Worm (Caenorhabditis elegans) whole organism, L2 larva: ENCODE results near the gene col-187.

Source experiments
- C34F6.9 ChIP-seq: fragments of 150-350 bp; optimal IDR thresholded peaks from 2 replicates; lab custom pipeline; 2014; ENCODE audit warnings: missing biosample characterization, missing genetic modification characterization
- R02D3.7 ChIP-seq: fragments of 150-350 bp; optimal IDR thresholded peaks from 2 replicates; lab custom pipeline; 2014; ENCODE audit warnings: missing biosample characterization, missing genetic modification characterization
- ZK546.5 ChIP-seq: sonication (generic microtip); optimal IDR thresholded peaks from 2 replicates; lab custom pipeline; 2017; ENCODE audit warnings: missing biosample characterization, missing genetic modification characterization
- alr-1 ChIP-seq: fragments of 150-350 bp; optimal IDR thresholded peaks from 2 replicates; lab custom pipeline; 2014; ENCODE audit warnings: missing biosample characterization, missing genetic modification characterization
- aly-2 ChIP-seq: fragments of 150-350 bp; optimal IDR thresholded peaks from 2 replicates; lab custom pipeline; 2014; ENCODE audit warnings: missing biosample characterization, missing genetic modification characterization
- ama-1 ChIP-seq: fragments of 150-350 bp; optimal IDR thresholded peaks from 2 replicates; lab custom pipeline; 2018; ENCODE audit warnings: inconsistent platforms
- blmp-1 ChIP-seq: sonication (generic microtip); optimal IDR thresholded peaks from 2 replicates; lab custom pipeline; 2017; ENCODE audit warnings: missing genetic modification characterization, mild to moderate bottlenecking, missing compliant biosample characterization, antibody characterized with exemption, moderate library complexity; ENCODE audit not compliant: insufficient read depth
- ceh-16 ChIP-seq: fragments of 150-350 bp; optimal IDR thresholded peaks from 2 replicates; lab custom pipeline; 2014; ENCODE audit warnings: missing biosample characterization, missing genetic modification characterization
- ceh-82 ChIP-seq: fragments of 150-350 bp; optimal IDR thresholded peaks from 2 replicates; lab custom pipeline; 2014; ENCODE audit warnings: missing biosample characterization, missing genetic modification characterization
- crh-2 ChIP-seq: sonication (generic microtip); optimal IDR thresholded peaks from 2 replicates; lab custom pipeline; 2017; ENCODE audit warnings: missing biosample characterization, missing genetic modification characterization
- gmeb-1 ChIP-seq: fragments of 150-350 bp; optimal IDR thresholded peaks from 2 replicates; lab custom pipeline; 2014; ENCODE audit warnings: missing biosample characterization, missing genetic modification characterization
- lin-39 ChIP-seq: fragments of 150-350 bp; optimal IDR thresholded peaks from 2 replicates; lab custom pipeline; 2014; ENCODE audit warnings: missing biosample characterization, missing genetic modification reagents, missing genetic modification characterization
- mab-5 ChIP-seq: fragments of 150-350 bp; optimal IDR thresholded peaks from 2 replicates; lab custom pipeline; 2014; ENCODE audit warnings: missing biosample characterization, missing genetic modification characterization
- mbf-1 ChIP-seq: sonication (generic microtip); optimal IDR thresholded peaks from 2 replicates; lab custom pipeline; 2017; ENCODE audit warnings: missing biosample characterization, missing genetic modification characterization
- nhr-10 ChIP-seq: sonication (generic microtip); optimal IDR thresholded peaks from 2 replicates; lab custom pipeline; 2017; ENCODE audit warnings: missing biosample characterization, missing genetic modification characterization
- nhr-11 ChIP-seq: fragments of 150-350 bp; optimal IDR thresholded peaks from 2 replicates; lab custom pipeline; 2014; ENCODE audit warnings: missing biosample characterization, missing genetic modification characterization
- nhr-12 ChIP-seq: fragments of 150-350 bp; optimal IDR thresholded peaks from 2 replicates; lab custom pipeline; 2014; ENCODE audit warnings: missing biosample characterization, missing genetic modification characterization
- nhr-129 ChIP-seq: fragments of 150-350 bp; optimal IDR thresholded peaks from 2 replicates; lab custom pipeline; 2014; ENCODE audit warnings: missing biosample characterization, missing genetic modification characterization
- nhr-21 ChIP-seq: fragments of 150-350 bp; optimal IDR thresholded peaks from 2 replicates; lab custom pipeline; 2014; ENCODE audit warnings: missing biosample characterization, missing genetic modification characterization
- nhr-23 ChIP-seq: fragments of 150-350 bp; optimal IDR thresholded peaks from 2 replicates; lab custom pipeline; 2014; ENCODE audit warnings: missing biosample characterization, missing genetic modification reagents, missing genetic modification characterization
- nhr-237 ChIP-seq: fragments of 150-350 bp; optimal IDR thresholded peaks from 2 replicates; lab custom pipeline; 2014; ENCODE audit warnings: missing biosample characterization, missing genetic modification characterization
- nhr-25 ChIP-seq: fragments of 150-350 bp; sonication (generic microtip); optimal IDR thresholded peaks from 3 replicates; lab custom pipeline; 2014; ENCODE audit warnings: missing biosample characterization, missing genetic modification characterization
- nhr-6 ChIP-seq: fragments of 150-350 bp; optimal IDR thresholded peaks from 2 replicates; lab custom pipeline; 2014; ENCODE audit warnings: missing biosample characterization, missing genetic modification characterization
- sem-4 ChIP-seq: fragments of 150-350 bp; optimal IDR thresholded peaks from 2 replicates; lab custom pipeline; 2014; ENCODE audit warnings: missing biosample characterization, missing genetic modification reagents, missing genetic modification characterization
- skn-1 ChIP-seq: sonication (generic microtip); optimal IDR thresholded peaks from 2 replicates; lab custom pipeline; 2017; ENCODE audit warnings: missing biosample characterization, missing genetic modification characterization
- sma-3 ChIP-seq: sonication (generic microtip); optimal IDR thresholded peaks from 2 replicates; lab custom pipeline; 2016; ENCODE audit warnings: missing genetic modification reagents, missing genetic modification characterization, missing compliant biosample characterization
- snpc-4 ChIP-seq: fragments of 150-350 bp; optimal IDR thresholded peaks from 2 replicates; lab custom pipeline; 2014; ENCODE audit warnings: missing biosample characterization, missing genetic modification characterization
- unc-39 ChIP-seq: fragments of 150-350 bp; optimal IDR thresholded peaks from 2 replicates; lab custom pipeline; 2014; ENCODE audit warnings: missing biosample characterization, missing genetic modification characterization
- unc-62 ChIP-seq: fragments of 150-350 bp; optimal IDR thresholded peaks from 2 replicates; lab custom pipeline; 2014; ENCODE audit warnings: missing biosample characterization, missing genetic modification reagents, missing genetic modification characterization
- ztf-1 ChIP-seq: fragments of 200-800 bp; sonication (Bioruptor generic); conservative IDR thresholded peaks from 2 replicates; pipeline ENCODE4 v1.3.6; 2022; ENCODE audit warnings: missing genetic modification characterization, missing compliant biosample characterization
- ztf-11 ChIP-seq: sonication (generic microtip); optimal IDR thresholded peaks from 2 replicates; lab custom pipeline; 2017; ENCODE audit warnings: missing biosample characterization, missing genetic modification characterization

col-187 gene

DNA sequence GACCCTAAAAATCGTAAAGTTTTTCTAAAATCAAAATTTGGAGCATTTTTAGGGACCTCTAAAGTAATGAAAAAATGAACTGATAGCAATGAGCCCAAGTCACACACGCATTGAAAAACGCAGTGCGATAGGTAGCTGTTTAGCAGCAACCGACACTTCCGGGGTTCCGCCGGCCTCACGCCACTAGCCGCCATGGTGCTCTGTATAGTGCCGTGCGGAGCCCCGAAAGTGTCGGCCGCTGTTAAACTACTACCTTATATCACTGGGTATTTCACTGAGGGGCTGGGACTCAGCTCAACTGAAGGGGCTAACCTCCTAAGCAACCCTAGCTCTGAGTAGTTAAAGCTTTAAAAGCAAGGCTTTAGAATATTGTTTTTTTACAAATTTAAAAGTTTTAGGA, 26.6 kb downstream of the col-187 start:
- TF ChIP-seq nhr-129 (tag; lab: Kevin White, UChicago) (no peak), snpc-4 (peak; percentile 22)

DNA sequence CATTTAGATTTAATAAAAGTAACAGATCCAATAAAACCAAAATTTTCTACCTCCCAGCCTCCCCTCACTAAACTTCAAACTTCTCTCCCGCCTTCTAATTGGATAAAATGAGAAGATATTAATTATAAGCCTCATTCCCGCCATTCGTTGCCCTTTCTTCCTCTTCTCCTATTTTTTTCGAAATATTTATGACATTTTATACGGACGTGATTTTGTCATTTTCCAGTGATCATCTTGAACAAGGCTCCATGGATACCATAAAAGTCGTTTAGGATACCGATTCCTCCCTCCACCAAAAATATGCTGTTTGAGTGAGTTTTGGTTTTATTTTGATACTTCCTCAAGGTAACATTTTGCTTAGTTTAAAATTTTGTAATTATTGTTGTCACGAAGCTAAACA, 30.7 kb downstream of the col-187 start, which contains the start of gene ZK1073.2:
Gene ZK1073.2, plus strand, starts transcription at position 301 of the 400 bp plus-strand sequence.
- no peak for TF ChIP-seq ztf-1 (GFP tag; lab: Robert Waterston, UW)
- no peak for TF ChIP-seq sma-3 (GFP tag; lab: Kevin White, UChicago)
- no peak for TF ChIP-seq C34F6.9 (tag; lab: Kevin White, UChicago)
- no peak for TF ChIP-seq nhr-12
- no peak for TF ChIP-seq unc-62 (GFP tag; lab: Kevin White, UChicago)
- no peak for TF ChIP-seq alr-1 (tag; lab: Kevin White, UChicago)
- no peak for TF ChIP-seq unc-39
- no peak for TF ChIP-seq ama-1 (lab: Kevin White, UChicago)
- no peak for TF ChIP-seq mbf-1 (tag; lab: Kevin White, UChicago)
- no peak for TF ChIP-seq nhr-21 (tag; lab: Kevin White, UChicago)
- no peak for TF ChIP-seq ceh-82 (tag; lab: Kevin White, UChicago)
- TF ChIP-seq snpc-4 = no peak
- TF ChIP-seq sem-4 (tag; lab: Kevin White, UChicago) = no peak
- TF ChIP-seq blmp-1 = no peak
- TF ChIP-seq lin-39 = no peak
- no peak for TF ChIP-seq nhr-25 (tag; lab: Kevin White, UChicago)

DNA sequence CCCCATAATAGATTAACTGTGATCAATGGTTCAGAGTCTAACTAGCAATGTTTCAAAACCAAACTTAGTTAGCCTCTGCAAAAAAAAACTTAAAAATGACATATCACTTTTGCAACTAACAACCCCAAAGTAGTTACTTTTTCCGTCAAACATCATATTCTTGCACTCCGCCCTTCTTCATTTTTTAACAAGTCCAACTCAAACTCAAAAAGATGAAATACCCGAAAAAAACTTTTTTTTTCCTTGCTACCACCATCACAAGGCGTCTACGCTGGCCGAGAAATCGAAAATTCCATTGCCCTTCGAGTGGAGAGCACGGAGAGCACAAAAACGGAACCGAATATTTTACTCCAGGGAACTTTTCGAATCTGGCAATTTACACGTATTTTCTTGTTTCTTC, 33.2 kb downstream of the col-187 start:
- TF ChIP-seq snpc-4 = no peak
- no peak for TF ChIP-seq ceh-16 (tag; lab: Kevin White, UChicago)
- no peak for TF ChIP-seq ceh-82 (tag; lab: Kevin White, UChicago)
- TF ChIP-seq nhr-237 (tag; lab: Kevin White, UChicago) = no peak
- TF ChIP-seq nhr-6 = no peak
- no peak for TF ChIP-seq nhr-21 (tag; lab: Kevin White, UChicago)
- TF ChIP-seq, all 48 proteins: peak for 0

DNA sequence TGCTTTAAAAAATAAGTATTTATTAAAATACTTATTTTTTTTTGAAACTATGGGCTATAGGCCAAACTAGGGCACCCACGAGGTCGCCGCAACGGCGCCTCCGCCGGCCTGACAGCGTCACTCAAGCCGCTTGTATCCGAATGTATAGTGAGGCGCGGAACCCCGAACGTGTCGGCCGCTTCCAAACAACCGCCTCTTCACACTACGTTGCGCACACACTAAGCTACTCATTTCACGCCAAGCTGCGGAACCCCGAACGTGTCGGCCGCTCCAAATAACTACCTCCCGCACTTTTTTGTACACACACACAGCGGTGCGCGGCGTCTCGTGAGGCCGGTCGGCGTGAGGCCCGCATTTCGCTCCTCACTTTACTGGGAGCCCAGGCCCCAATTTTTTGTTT, 40.2 kb downstream of the col-187 start:
- TF ChIP-seq nhr-129 (tag; lab: Kevin White, UChicago) (no peak), snpc-4 (peak; percentile 73), ZK546.5 (tag; lab: Kevin White, UChicago) (no peak)

DNA sequence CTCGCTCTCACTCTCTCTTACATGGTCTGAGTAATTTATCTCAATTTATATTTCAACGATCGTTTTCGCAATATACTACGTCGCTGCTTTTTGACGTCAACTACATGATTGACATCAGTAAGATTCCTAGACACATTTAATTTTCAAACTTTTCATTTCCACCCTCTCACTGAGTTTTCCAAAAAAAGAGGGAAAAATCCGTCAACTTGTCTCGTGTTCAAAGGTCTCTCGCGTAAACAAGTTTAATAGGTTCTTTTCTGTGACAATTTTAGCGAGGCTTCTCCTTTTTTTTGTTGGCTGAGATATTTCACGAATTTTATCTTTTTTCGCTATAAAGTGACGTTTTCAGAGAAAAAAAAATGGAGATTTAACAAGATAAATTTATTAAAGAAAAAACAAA, 41.3 kb downstream of the col-187 start:
- TF ChIP-seq ztf-11 (tag; lab: Kevin White, UChicago) (no peak), nhr-23 (tag; lab: Kevin White, UChicago) (no peak), skn-1 (no peak), crh-2 (tag; lab: Kevin White, UChicago) (no peak), C34F6.9 (tag; lab: Kevin White, UChicago) (no peak), nhr-21 (tag; lab: Kevin White, UChicago) (no peak), ZK546.5 (tag; lab: Kevin White, UChicago) (no peak)

DNA sequence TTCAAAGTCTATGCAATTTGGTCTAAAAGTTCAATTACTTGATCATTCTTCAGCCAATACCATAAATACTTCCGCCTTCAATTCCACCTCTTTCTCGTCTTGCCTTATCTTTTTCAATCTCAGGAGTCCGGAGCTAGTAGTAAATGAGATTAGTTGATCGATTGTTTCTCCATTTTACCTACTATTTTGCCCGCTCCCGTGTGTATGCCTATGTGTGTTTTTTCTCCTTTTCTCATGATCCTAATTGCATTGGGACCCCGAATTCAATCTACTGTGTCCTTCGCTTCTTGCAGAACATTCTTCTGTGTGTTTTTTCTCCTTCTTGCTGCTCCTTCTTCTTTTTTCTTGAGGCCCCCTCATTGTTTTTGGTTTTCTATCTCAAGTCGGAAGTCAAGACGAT, 43.6 kb downstream of the col-187 start:
- TF ChIP-seq ztf-11 (tag; lab: Kevin White, UChicago) (no peak), nhr-21 (tag; lab: Kevin White, UChicago) (no peak), aly-2 (no peak), sma-3 (GFP tag; lab: Kevin White, UChicago) (no peak), mab-5 (tag; lab: Kevin White, UChicago) (no peak), nhr-11 (tag; lab: Kevin White, UChicago) (no peak), nhr-10 (no peak)

DNA sequence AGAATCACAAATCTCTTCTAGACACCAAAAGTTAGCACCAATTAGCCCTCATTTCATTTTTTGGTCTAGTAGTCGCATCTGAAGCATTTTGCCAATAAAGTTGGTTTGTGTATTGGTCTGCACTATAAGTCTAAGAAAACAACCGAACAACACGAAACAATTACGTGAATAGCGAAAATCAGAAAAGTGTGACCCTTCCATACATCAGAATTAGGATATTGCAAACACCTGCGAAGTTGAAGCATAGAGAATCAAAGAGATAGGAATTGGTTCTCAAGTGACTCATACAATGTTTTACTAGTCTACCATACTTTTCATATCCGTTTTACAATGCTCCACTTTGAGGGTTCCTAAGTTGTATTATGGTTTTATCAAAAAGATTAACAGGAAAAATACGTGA, 44.5 kb downstream of the col-187 start:
- TF ChIP-seq nhr-25 (tag; lab: Kevin White, UChicago) = no peak
- no peak for TF ChIP-seq R02D3.7 (tag; lab: Kevin White, UChicago)
- TF ChIP-seq blmp-1 = no peak
- TF ChIP-seq gmeb-1 (tag; lab: Kevin White, UChicago) = no peak
- no peak for TF ChIP-seq ama-1 (lab: Kevin White, UChicago)
